Worm (Caenorhabditis elegans) whole organism, young adult: ENCODE results near the gene F11E6.11.

Source experiments
- B0035.1 ChIP-seq: sonication (generic microtip); optimal IDR thresholded peaks from 2 replicates; lab custom pipeline; 2016; ENCODE audit warnings: missing genetic modification characterization, mild to moderate bottlenecking, missing compliant biosample characterization, missing genotype, missing genetic modification reagents
- F33H1.4 ChIP-seq: fragments of 200-800 bp; sonication (Bioruptor generic); IDR thresholded peaks from 2 replicates; pipeline ENCODE4 v1.3.6; 2022; ENCODE audit warnings: missing genetic modification reagents, missing genetic modification characterization, missing compliant biosample characterization
- F39B2.1 ChIP-seq: fragments of 200-800 bp; sonication (Bioruptor generic); IDR thresholded peaks from 2 replicates; pipeline ENCODE4 v1.3.6; 2022; ENCODE audit warnings: missing genetic modification reagents, missing genetic modification characterization, missing compliant biosample characterization
- Y53G8AR.9 ChIP-seq: fragments of 200-800 bp; sonication (Bioruptor generic); conservative IDR thresholded peaks from 2 replicates; pipeline ENCODE4 v1.3.6; 2022; ENCODE audit warnings: missing genetic modification reagents, missing genetic modification characterization, missing compliant biosample characterization
- Y56A3A.18 ChIP-seq: fragments of 200-800 bp; sonication (Bioruptor generic); IDR thresholded peaks from 2 replicates; pipeline ENCODE4 v1.3.6; 2022; ENCODE audit warnings: missing genetic modification reagents, missing genetic modification characterization, missing compliant biosample characterization
- Y95B8A.8 ChIP-seq: fragments of 200-800 bp; sonication (Bioruptor generic); IDR thresholded peaks from 2 replicates; pipeline ENCODE4 v1.3.6; 2022; ENCODE audit warnings: missing genetic modification reagents, missing genetic modification characterization, missing compliant biosample characterization
- ZK185.1 ChIP-seq: sonication (generic microtip); optimal IDR thresholded peaks from 2 replicates; lab custom pipeline; 2016; ENCODE audit warnings: mild to moderate bottlenecking, missing genetic modification characterization, missing compliant biosample characterization; ENCODE audit not compliant: poor library complexity, severe bottlenecking
- ama-1 ChIP-seq, 3 experiments: fragments of 150-350 bp in 1 of 3; sonication (generic microtip) in 2 of 3; optimal IDR thresholded peaks; 2 replicates each; lab custom pipeline; 2014 to 2018; ENCODE audit warnings: missing biosample characterization in 2 of 3, missing genetic modification characterization in 2 of 3, missing genetic modification reagents in 2 of 3
- aptf-2 ChIP-seq: fragments of 200-800 bp; sonication (Bioruptor generic); conservative IDR thresholded peaks from 2 replicates; pipeline ENCODE4 v1.3.6; 2022; ENCODE audit warnings: missing genetic modification reagents, missing genetic modification characterization, missing compliant biosample characterization
- atf-7 ChIP-seq: sonication (generic microtip); optimal IDR thresholded peaks from 2 replicates; lab custom pipeline; 2017; ENCODE audit warnings: mild to moderate bottlenecking, missing genetic modification characterization, missing compliant biosample characterization
- athp-1 ChIP-seq: sonication (generic microtip); optimal IDR thresholded peaks from 2 replicates; lab custom pipeline; 2017; ENCODE audit warnings: mild to moderate bottlenecking, missing genetic modification characterization, missing compliant biosample characterization
- ceh-100 ChIP-seq: fragments of 200-800 bp; sonication (Bioruptor generic); IDR thresholded peaks from 2 replicates; pipeline ENCODE4 v1.3.6; 2022; ENCODE audit warnings: missing genetic modification reagents, missing genetic modification characterization, missing compliant biosample characterization
- ceh-27 ChIP-seq: fragments of 200-800 bp; sonication (Bioruptor generic); optimal IDR thresholded peaks from 2 replicates; lab custom pipeline; 2018; ENCODE audit warnings: mild to moderate bottlenecking, missing genetic modification characterization, moderate library complexity, missing compliant biosample characterization
- dox-1 ChIP-seq: fragments of 200-800 bp; sonication (Bioruptor generic); IDR thresholded peaks from 2 replicates; pipeline ENCODE4 v1.3.6; 2022; ENCODE audit warnings: missing genetic modification reagents, missing genetic modification characterization, missing compliant biosample characterization
- gei-17 ChIP-seq: fragments of 200-800 bp; sonication (Bioruptor generic); optimal IDR thresholded peaks from 2 replicates; lab custom pipeline; 2018; ENCODE audit warnings: mild to moderate bottlenecking, missing genetic modification characterization, missing compliant biosample characterization
- hlh-12 ChIP-seq: sonication (generic microtip); optimal IDR thresholded peaks from 2 replicates; lab custom pipeline; 2016; ENCODE audit warnings: missing genetic modification characterization, missing compliant biosample characterization
- hlh-26 ChIP-seq: fragments of 200-800 bp; sonication (Bioruptor generic); conservative IDR thresholded peaks from 2 replicates; pipeline ENCODE4 v1.3.6; 2022; ENCODE audit warnings: missing genetic modification reagents, missing genetic modification characterization, missing compliant biosample characterization
- hrde-1 ChIP-seq: sonication (generic microtip); optimal IDR thresholded peaks from 2 replicates; lab custom pipeline; 2016; ENCODE audit warnings: missing genetic modification characterization, mild to moderate bottlenecking, missing compliant biosample characterization, moderate library complexity, missing genotype, missing genetic modification reagents, borderline replicate concordance
- hsf-1 ChIP-seq: fragments of 200-800 bp; sonication (Bioruptor generic); IDR thresholded peaks from 2 replicates; pipeline ENCODE4 v1.3.6; 2022; ENCODE audit warnings: missing genetic modification reagents, missing genetic modification characterization, missing compliant biosample characterization
- lin-35 ChIP-seq, 3 experiments: fragments of 150-350 bp in 2 of 3; sonication (generic microtip) in 1 of 3; optimal IDR thresholded peaks; 2 replicates each; lab custom pipeline; 2014 to 2018; ENCODE audit warnings: missing biosample characterization in 3 of 3, missing genetic modification characterization in 3 of 3, missing genetic modification reagents in 3 of 3
- lin-40 ChIP-seq: sonication (generic microtip); optimal IDR thresholded peaks from 2 replicates; lab custom pipeline; 2016; ENCODE audit warnings: missing genetic modification characterization, mild to moderate bottlenecking, missing compliant biosample characterization, missing genotype, missing genetic modification reagents
- nfya-2 ChIP-seq: fragments of 200-800 bp; sonication (Bioruptor generic); IDR thresholded peaks from 2 replicates; pipeline ENCODE4 v1.3.6; 2022; ENCODE audit warnings: missing genetic modification reagents, missing genetic modification characterization, missing compliant biosample characterization
- nfyb-1 ChIP-seq: fragments of 200-800 bp; sonication (Bioruptor generic); IDR thresholded peaks from 2 replicates; pipeline ENCODE4 v1.3.6; 2022; ENCODE audit warnings: missing genetic modification reagents, missing genetic modification characterization, missing compliant biosample characterization
- snpc-3.4 ChIP-seq: sonication (generic microtip); optimal IDR thresholded peaks from 2 replicates; lab custom pipeline; 2017; ENCODE audit warnings: missing genetic modification characterization, mild to moderate bottlenecking, missing compliant biosample characterization, antibody characterized with exemption, moderate library complexity, missing genotype, missing genetic modification reagents
- somi-1 ChIP-seq: fragments of 200-800 bp; sonication (Bioruptor generic); optimal IDR thresholded peaks from 2 replicates; lab custom pipeline; 2018; ENCODE audit warnings: mild to moderate bottlenecking, missing genetic modification characterization, missing compliant biosample characterization
- sptf-2 ChIP-seq: fragments of 200-800 bp; sonication (Bioruptor generic); optimal IDR thresholded peaks from 2 replicates; lab custom pipeline; 2018; ENCODE audit warnings: mild to moderate bottlenecking, missing genetic modification characterization, missing compliant biosample characterization
- ztf-26 ChIP-seq: sonication (generic microtip); optimal IDR thresholded peaks from 2 replicates; lab custom pipeline; 2017; ENCODE audit warnings: missing genetic modification characterization, missing compliant biosample characterization
- ztf-28 ChIP-seq: fragments of 200-800 bp; sonication (Bioruptor generic); IDR thresholded peaks from 2 replicates; pipeline ENCODE4 v1.3.6; 2022; ENCODE audit warnings: missing genetic modification reagents, missing genetic modification characterization, missing compliant biosample characterization
- ztf-3 ChIP-seq: fragments of 200-800 bp; sonication (Bioruptor generic); optimal IDR thresholded peaks from 2 replicates; lab custom pipeline; 2018; ENCODE audit warnings: mild to moderate bottlenecking, missing genetic modification characterization, missing compliant biosample characterization

The F11E6.11 gene

ce11 chrIV:17467825-17468224 lies 25.2 kb downstream of the F11E6.11 start:
- 0 out of 2 replicates have a peak, but pooled peaks have one; percentile 31 for TF ChIP-seq Y53G8AR.9 (GFP tag; lab: Robert Waterston, UW)
- TF ChIP-seq Y95B8A.8 (GFP tag; lab: Robert Waterston, UW), result no peak
- no peak for TF ChIP-seq ceh-100 (GFP tag; lab: Robert Waterston, UW)

DNA sequence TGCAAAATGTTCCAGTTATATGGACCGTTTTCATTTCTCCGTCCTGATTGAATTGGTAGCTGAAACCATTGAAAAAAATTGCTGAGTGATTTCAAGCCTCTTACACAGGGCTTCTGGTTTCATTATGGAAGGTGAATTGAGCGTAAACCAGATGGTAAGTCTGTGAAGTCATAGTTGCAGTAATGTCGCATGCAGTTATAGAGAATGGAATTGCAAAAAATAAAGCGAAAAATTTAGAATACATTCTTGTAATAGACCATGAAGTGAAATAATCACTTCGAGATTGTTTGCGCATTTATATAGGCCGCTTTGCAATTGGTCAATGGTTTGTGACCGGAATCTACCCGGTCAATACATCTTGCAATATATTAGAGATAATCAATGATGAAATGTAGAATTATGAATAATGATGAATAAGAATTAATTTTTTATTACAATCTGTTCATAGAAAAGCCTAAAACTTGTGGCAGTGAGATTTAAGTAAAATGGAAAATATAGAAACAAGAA lies 27.5 kb downstream of the F11E6.11 start, which contains the start of gene F11E6.4:
Gene F11E6.4, minus strand, starts transcription at position 259 of the 507 bp plus-strand sequence.
- TF ChIP-seq ZK185.1 (tag; lab: Kevin White, UChicago) (peak; percentile 0), B0035.1 (tag; lab: Kevin White, UChicago) (peak; percentile 11), ztf-28 (GFP tag; lab: Robert Waterston, UW) (no peak), dox-1 (GFP tag; lab: Robert Waterston, UW) (no peak), gei-17 (GFP tag; lab: Kevin White, UChicago) (peak; percentile 7), nfyb-1 (peak; percentile 37; the same call in 1 of the 2 replicates), ama-1 (optimal IDR thresholded peaks at IDR 0.05; lab: Kevin White, UChicago) (peak; percentile 35), ama-1 (GFP tag; optimal IDR thresholded peaks at IDR 0.05; lab: Kevin White, UChicago) (no peak), aptf-2 (GFP tag; lab: Robert Waterston, UW) (no peak)

DNA sequence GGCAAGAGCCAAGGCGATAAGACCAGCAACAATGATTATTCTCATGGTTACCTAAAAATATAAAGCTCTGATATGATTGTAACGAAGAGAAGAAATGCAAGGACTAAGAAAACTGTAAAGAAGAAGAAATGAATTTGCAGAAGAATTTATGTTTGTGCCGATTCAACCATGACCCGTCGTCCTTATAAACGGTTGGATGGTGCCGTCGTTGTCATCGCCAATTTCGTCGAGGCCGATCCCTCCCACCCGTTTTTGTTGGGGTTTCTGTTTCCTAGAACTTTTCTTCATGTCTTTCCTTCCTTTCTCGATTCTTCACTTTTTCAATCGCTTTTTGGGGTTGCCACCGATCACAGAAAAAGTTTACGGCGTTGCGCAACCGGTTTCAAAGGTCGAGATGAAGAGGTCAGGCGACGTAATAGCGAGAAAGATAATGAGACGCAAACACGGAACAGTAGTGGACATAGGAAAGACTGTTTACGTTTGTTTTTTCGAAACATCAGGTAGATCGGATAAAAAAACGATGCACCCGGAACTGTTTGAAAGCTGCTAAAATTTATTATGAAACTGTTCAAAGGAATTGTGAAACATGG lies 29.3 kb downstream of the F11E6.11 start, which contains the start of gene epic-1:
Gene epic-1, minus strand, starts transcription at position 51 of the 590 bp plus-strand sequence.
- TF ChIP-seq ceh-27, result peak; percentile 58
- TF ChIP-seq somi-1, result peak; percentile 4
- TF ChIP-seq sptf-2, result no peak

ce11 chrIV:17473034-17473433 lies 30.4 kb downstream of the F11E6.11 start, which contains the start of gene gba-3:
Gene gba-3, plus strand, starts transcription at chrIV:17473334.
- TF ChIP-seq hsf-1 (GFP tag; lab: Robert Waterston, UW) (no peak), snpc-3.4 (tag; lab: Kevin White, UChicago) (no peak), B0035.1 (tag; lab: Kevin White, UChicago) (no peak), F39B2.1 (GFP tag; lab: Robert Waterston, UW) (no peak), F33H1.4 (GFP tag; lab: Robert Waterston, UW) (no peak), atf-7 (tag; lab: Kevin White, UChicago) (no peak)
- TF ChIP-seq, all 124 proteins: peak for 0

DNA sequence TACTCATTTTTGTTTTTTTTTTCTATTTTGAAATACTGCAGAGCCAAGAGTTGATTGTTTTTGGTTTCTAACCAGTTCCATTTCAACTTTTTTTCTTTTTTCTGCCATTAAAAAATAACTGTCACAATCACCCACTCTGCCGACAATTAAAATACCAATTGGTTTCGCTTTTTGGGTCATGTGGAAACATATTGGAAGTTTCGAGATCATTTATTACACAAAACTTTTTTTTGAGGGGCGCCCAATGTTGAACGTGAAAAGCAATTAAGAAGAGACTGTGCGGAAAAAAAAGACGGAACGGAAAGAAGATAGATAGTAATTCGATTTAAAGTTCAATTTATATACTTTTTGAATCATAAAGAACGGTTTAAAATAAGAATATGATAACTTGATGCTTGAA lies 31.4 kb downstream of the F11E6.11 start:
- peak; percentile 33 for TF ChIP-seq somi-1
- no peak for TF ChIP-seq hlh-26 (GFP tag; lab: Robert Waterston, UW)
- TF ChIP-seq hlh-12 (tag; lab: Kevin White, UChicago), result no peak
- peak; percentile 76 for TF ChIP-seq lin-40 (tag; lab: Kevin White, UChicago)
- TF ChIP-seq ztf-26 (tag; lab: Kevin White, UChicago), result peak; percentile 43
- TF ChIP-seq nfyb-1, result 0 out of 2 replicates have a peak, but pooled peaks have one; percentile 44
- no peak for TF ChIP-seq lin-35 (GFP tag; optimal IDR thresholded peaks at IDR 0.05; lab: Kevin White, UChicago)
- TF ChIP-seq ztf-3 (GFP tag; lab: Kevin White, UChicago), result no peak
- TF ChIP-seq hrde-1 (tag; lab: Kevin White, UChicago), result no peak
- TF ChIP-seq athp-1 (tag; lab: Kevin White, UChicago), result no peak
- no peak for TF ChIP-seq ceh-100 (GFP tag; lab: Robert Waterston, UW)
- no peak for TF ChIP-seq Y56A3A.18 (GFP tag; lab: Robert Waterston, UW)
- no peak for TF ChIP-seq nfya-2 (GFP tag; lab: Robert Waterston, UW)
